Fruit fly (Drosophila melanogaster): ENCODE results near the gene CG15439.

dm6 chr2L:4400653-4401052, 52.2 kb downstream of the CG15439 start, which contains the start of gene CG33003:
- no peak for TF ChIP-seq CG13204 (GFP tag; optimal IDR thresholded peaks at IDR 0.05)
- TF ChIP-seq CG32121 (GFP tag; IDR thresholded peaks at IDR 0.05) = no peak
- TF ChIP-seq EcR (GFP tag; optimal IDR thresholded peaks at IDR 0.05) = no peak
- TF ChIP-seq Ets98B (GFP tag; IDR thresholded peaks at IDR 0.05) = no peak
- no peak for TF ChIP-seq CG4496 (GFP tag; IDR thresholded peaks at IDR 0.05)
- TF ChIP-seq Pif1B (GFP tag; optimal IDR thresholded peaks at IDR 0.05) = no peak
- no peak for TF ChIP-seq CG17806 (tag; optimal IDR thresholded peaks at IDR 0.05)
- no peak for TF ChIP-seq CG8159 (tag; optimal IDR thresholded peaks at IDR 0.05)
- no peak for TF ChIP-seq D1 (tag; optimal IDR thresholded peaks at IDR 0.05)

Data from whole organism, pupa.